Fruit fly (Drosophila melanogaster): Measurements from ENCODE around the gene RpS14b.

- TF ChIP-seq pan (optimal IDR thresholded peaks at IDR 0.05) (no peak), psq (optimal IDR thresholded peaks at IDR 0.05) (no peak), CG8478 (optimal IDR thresholded peaks at IDR 0.05) (no peak), Dll (optimal IDR thresholded peaks at IDR 0.05) (no peak), usp (GFP tag; optimal IDR thresholded peaks at IDR 0.05) (no peak)
Observed at dm6 chrX:7967848-7968143, 33.1 kb downstream of the RpS14b start.
